Fruit fly (Drosophila melanogaster) whole organism, embryonic: ENCODE measurements around the gene Nthl1.
A peak's percentile ranks its signal among the peaks of the same experiment; 100 is the strongest.

Source experiments
- B-H1 ChIP-seq: fragments of 200-800 bp; sonication (Bioruptor generic); IDR thresholded peaks from 3 replicates; pipeline ENCODE4 v1.3.6; 2022; ENCODE audit warnings: missing biosample characterization, missing genetic modification characterization
- B-H2 ChIP-seq: fragments of 200-800 bp; sonication (Bioruptor generic); optimal IDR thresholded peaks from 2 replicates; lab custom pipeline; 2018; ENCODE audit warnings: missing biosample characterization, mild to moderate bottlenecking, missing genetic modification characterization
- CG1024 ChIP-seq: fragments of 200-800 bp; sonication (Bioruptor generic); IDR thresholded peaks from 2 replicates; pipeline ENCODE4 v1.3.6; 2022; ENCODE audit warnings: missing biosample characterization, missing genetic modification characterization
- CG11504 ChIP-seq: fragments of 200-800 bp; sonication (Bioruptor generic); optimal IDR thresholded peaks from 3 replicates; lab custom pipeline; 2019; ENCODE audit warnings: missing biosample characterization, mild to moderate bottlenecking, missing genetic modification characterization, moderate library complexity
- CG12391 ChIP-seq: fragments of 200-800 bp; sonication (Bioruptor generic); optimal IDR thresholded peaks from 3 replicates; lab custom pipeline; 2018; ENCODE audit warnings: missing biosample characterization, mild to moderate bottlenecking, missing genetic modification characterization, moderate library complexity
- CG13624 ChIP-seq: fragments of 200-800 bp; sonication (Bioruptor generic); optimal IDR thresholded peaks from 2 replicates; lab custom pipeline; 2016; ENCODE audit warnings: missing biosample characterization, missing genetic modification characterization
- CG15696 ChIP-seq: fragments of 200-800 bp; sonication (Bioruptor generic); optimal IDR thresholded peaks from 2 replicates; lab custom pipeline; 2019; ENCODE audit warnings: missing biosample characterization, mild to moderate bottlenecking, missing genetic modification characterization, moderate library complexity
- CG17186 ChIP-seq: fragments of 200-800 bp; sonication (Bioruptor generic); optimal IDR thresholded peaks from 3 replicates; lab custom pipeline; 2017; ENCODE audit warnings: missing biosample characterization, missing genetic modification reagents, missing genetic modification characterization
- CG17385 ChIP-seq: fragments of 200-800 bp; sonication (Bioruptor generic); optimal IDR thresholded peaks from 3 replicates; lab custom pipeline; 2018; ENCODE audit warnings: missing biosample characterization, mild to moderate bottlenecking, missing genetic modification characterization
- CG18599 ChIP-seq: fragments of 200-800 bp; sonication (Bioruptor generic); optimal IDR thresholded peaks from 3 replicates; lab custom pipeline; 2017; ENCODE audit warnings: missing biosample characterization, missing genetic modification characterization, mild to moderate bottlenecking, moderate library complexity, missing genetic modification reagents
- CG31224 ChIP-seq: fragments of 200-800 bp; sonication (Bioruptor generic); IDR thresholded peaks from 2 replicates; pipeline ENCODE4 v1.3.6; 2022; ENCODE audit warnings: missing biosample characterization, missing genetic modification characterization
- CG32532 ChIP-seq: fragments of 200-800 bp; sonication (Bioruptor generic); IDR thresholded peaks from 2 replicates; pipeline ENCODE4 v1.3.6; 2022; ENCODE audit warnings: missing biosample characterization, missing genetic modification characterization
- CG3407 ChIP-seq: fragments of 200-800 bp; sonication (Bioruptor generic); optimal IDR thresholded peaks from 2 replicates; lab custom pipeline; 2018; ENCODE audit warnings: missing biosample characterization, mild to moderate bottlenecking, missing genetic modification characterization
- CG34224 ChIP-seq: fragments of 200-800 bp; sonication (Bioruptor generic); IDR thresholded peaks from 3 replicates; pipeline ENCODE4 v1.3.6; 2022; ENCODE audit warnings: missing biosample characterization, missing genetic modification characterization; ENCODE audit not compliant: partially characterized antibody
- CG3726 ChIP-seq: fragments of 200-800 bp; sonication (Bioruptor generic); IDR thresholded peaks from 3 replicates; pipeline ENCODE4, ENCODE4 v1.3.6; 2022; ENCODE audit warnings: missing biosample characterization, missing genetic modification characterization
- CG3838 ChIP-seq: fragments of 200-800 bp; sonication (Bioruptor generic); optimal IDR thresholded peaks from 3 replicates; lab custom pipeline; 2016; ENCODE audit warnings: missing biosample characterization, missing genetic modification characterization
- CG3847 ChIP-seq: fragments of 200-800 bp; sonication (Bioruptor generic); IDR thresholded peaks from 2 replicates; pipeline ENCODE4 v1.3.6; 2022; ENCODE audit warnings: missing biosample characterization, missing genetic modification characterization
- CG4282 ChIP-seq: fragments of 200-800 bp; sonication (Bioruptor generic); optimal IDR thresholded peaks from 2 replicates; lab custom pipeline; 2016; ENCODE audit warnings: missing biosample characterization, missing genetic modification characterization
- CG43689 ChIP-seq: fragments of 200-800 bp; sonication (Bioruptor generic); IDR thresholded peaks from 2 replicates; pipeline ENCODE4 v1.3.6; 2022; ENCODE audit warnings: missing biosample characterization, missing genetic modification characterization
- CG6272 ChIP-seq: fragments of 200-800 bp; sonication (Bioruptor generic); IDR thresholded peaks from 2 replicates; pipeline ENCODE4 v1.3.6; 2022; ENCODE audit warnings: missing biosample characterization, missing genetic modification characterization
- CG6689 ChIP-seq: fragments of 200-800 bp; sonication (Bioruptor generic); IDR thresholded peaks from 2 replicates; pipeline ENCODE4 v1.3.6; 2022; ENCODE audit warnings: missing biosample characterization, missing genetic modification characterization
- CG7271 ChIP-seq: fragments of 200-800 bp; sonication (Bioruptor generic); optimal IDR thresholded peaks from 2 replicates; lab custom pipeline; 2018; ENCODE audit warnings: missing biosample characterization, mild to moderate bottlenecking, missing genetic modification characterization, moderate library complexity
- CG7839 ChIP-seq: fragments of 200-800 bp; sonication (Bioruptor generic); optimal IDR thresholded peaks from 3 replicates; lab custom pipeline; 2018; ENCODE audit warnings: missing biosample characterization, mild to moderate bottlenecking, missing genetic modification characterization, moderate library complexity
- CG9727 ChIP-seq: fragments of 200-800 bp; sonication (Bioruptor generic); optimal IDR thresholded peaks from 3 replicates; lab custom pipeline; 2017; ENCODE audit warnings: missing biosample characterization, mild to moderate bottlenecking, missing genetic modification characterization
- D ChIP-seq, 2 experiments: fragments of 200-800 bp in 1 of 2; fragments of >200 bp in 1 of 2; sonication (Bioruptor generic) in 1 of 2; optimal IDR thresholded peaks; 2 replicates in 1 of 2; 3 replicates in 1 of 2; lab custom pipeline; 2017; ENCODE audit warnings: mild to moderate bottlenecking in 1 of 2, missing biosample characterization in 1 of 2, missing genetic modification characterization in 1 of 2, missing genetic modification reagents in 1 of 2
- Deaf1 ChIP-seq: fragments of 200-800 bp; optimal IDR thresholded peaks from 3 replicates; lab custom pipeline; 2019; ENCODE audit warnings: missing biosample characterization, mild to moderate bottlenecking, missing genetic modification characterization, moderate library complexity
- MBD-R2 ChIP-seq: fragments of 200-800 bp; sonication (Bioruptor generic); IDR thresholded peaks from 2 replicates; pipeline ENCODE4 v1.3.6; 2022; ENCODE audit warnings: missing biosample characterization, missing genetic modification characterization
- NC2β ChIP-seq: fragments of 200-800 bp; sonication (Bioruptor generic); optimal IDR thresholded peaks from 2 replicates; lab custom pipeline; 2016; ENCODE audit warnings: missing biosample characterization, missing genetic modification characterization
- Xrp1 ChIP-seq: fragments of 200-800 bp; sonication (Bioruptor generic); IDR thresholded peaks from 2 replicates; pipeline ENCODE4 v1.3.6; 2022; ENCODE audit warnings: missing biosample characterization, missing genetic modification characterization
- corto ChIP-seq: fragments of 200-800 bp; sonication (Bioruptor generic); optimal IDR thresholded peaks from 2 replicates; lab custom pipeline; 2016; ENCODE audit warnings: missing biosample characterization, mild to moderate bottlenecking, missing genetic modification characterization, moderate library complexity
- crol ChIP-seq: fragments of 200-800 bp; sonication (Bioruptor generic); IDR thresholded peaks from 2 replicates; pipeline ENCODE4 v1.3.6; 2022; ENCODE audit warnings: missing biosample characterization, missing genetic modification characterization
- dm ChIP-seq: fragments of 200-800 bp; sonication (Bioruptor generic); optimal IDR thresholded peaks from 3 replicates; lab custom pipeline; 2016; ENCODE audit warnings: missing biosample characterization, missing genetic modification characterization
- fu2 ChIP-seq: fragments of 200-800 bp; sonication (Bioruptor generic); optimal IDR thresholded peaks from 2 replicates; lab custom pipeline; 2016; ENCODE audit warnings: missing biosample characterization, missing genetic modification characterization
- hb ChIP-seq: fragments of 200-800 bp; sonication (Bioruptor generic); IDR thresholded peaks from 3 replicates; pipeline ENCODE4 v1.3.6; 2022; ENCODE audit warnings: missing biosample characterization, missing genetic modification characterization; ENCODE audit not compliant: partially characterized antibody
- hth ChIP-seq: fragments of >200 bp; optimal IDR thresholded peaks from 2 replicates; lab custom pipeline; 2017; ENCODE audit warnings: inconsistent platforms
- insv ChIP-seq, 2 experiments: fragments of 200-800 bp; sonication (Bioruptor generic); optimal IDR thresholded peaks; 3 replicates each; lab custom pipeline; 2016 to 2018; ENCODE audit warnings: missing biosample characterization in 2 of 2, missing genetic modification characterization in 2 of 2
- knrl ChIP-seq: fragments of 200-800 bp; sonication (Bioruptor generic); IDR thresholded peaks from 3 replicates; pipeline ENCODE4 v1.3.6; 2022; ENCODE audit warnings: missing biosample characterization, missing genetic modification characterization; ENCODE audit not compliant: partially characterized antibody
- lola ChIP-seq, 3 experiments: fragments of >200 bp in 2 of 3; fragments of 200-800 bp in 1 of 3; sonication (Bioruptor generic) in 1 of 3; optimal IDR thresholded peaks; 2 replicates each; lab custom pipeline; 2017 to 2019; ENCODE audit warnings: missing biosample characterization in 3 of 3, missing genetic modification characterization in 3 of 3, mild to moderate bottlenecking in 1 of 3, moderate library complexity in 1 of 3
- pan ChIP-seq, 4 experiments: fragments of >200 bp in 3 of 4; fragments of 200-800 bp in 1 of 4; sonication (Bioruptor generic) in 1 of 4; optimal IDR thresholded peaks in 3 of 4; IDR thresholded peaks in 1 of 4; 2 replicates each; pipeline versions ENCODE4 v1.3.6 to Lab custom; 2017 to 2022; ENCODE audit warnings: missing biosample characterization in 2 of 4, missing genetic modification characterization in 2 of 4, mixed read lengths in 1 of 4
- sc ChIP-seq, 3 experiments: fragments of >200 bp in 2 of 3; fragments of 200-800 bp in 1 of 3; sonication (Bioruptor generic) in 1 of 3; optimal IDR thresholded peaks; 2 replicates in 2 of 3; 3 replicates in 1 of 3; lab custom pipeline; 2017; ENCODE audit warnings: mild to moderate bottlenecking in 1 of 3, missing biosample characterization in 1 of 3, missing genetic modification characterization in 1 of 3, missing genetic modification reagents in 1 of 3
- scrt ChIP-seq: fragments of 200-800 bp; sonication (Bioruptor generic); optimal IDR thresholded peaks from 2 replicates; lab custom pipeline; 2018; ENCODE audit warnings: missing biosample characterization, mild to moderate bottlenecking, missing genetic modification characterization, moderate library complexity
- sd ChIP-seq: fragments of 200-800 bp; sonication (Bioruptor generic); optimal IDR thresholded peaks from 3 replicates; lab custom pipeline; 2018; ENCODE audit warnings: missing biosample characterization, mild to moderate bottlenecking, missing genetic modification characterization, moderate library complexity
- sisA ChIP-seq: fragments of 200-800 bp; sonication (Bioruptor generic); IDR thresholded peaks from 2 replicates; pipeline ENCODE4 v1.3.6; 2022; ENCODE audit warnings: missing biosample characterization, missing genetic modification characterization
- sna ChIP-seq: fragments of 200-800 bp; sonication (Bioruptor generic); IDR thresholded peaks from 2 replicates; pipeline ENCODE4 v1.3.6; 2022; ENCODE audit warnings: missing biosample characterization, missing genetic modification characterization; ENCODE audit not compliant: partially characterized antibody
- sr ChIP-seq: fragments of 200-800 bp; sonication (Bioruptor generic); IDR thresholded peaks from 3 replicates; pipeline ENCODE4 v1.3.6; 2022; ENCODE audit warnings: missing biosample characterization, missing genetic modification characterization
- vnd ChIP-seq: fragments of 200-800 bp; sonication (Bioruptor generic); IDR thresholded peaks from 3 replicates; pipeline ENCODE4 v1.3.6; 2022; ENCODE audit warnings: missing biosample characterization, missing genetic modification characterization; ENCODE audit not compliant: partially characterized antibody
- wor ChIP-seq: fragments of 200-800 bp; sonication (Bioruptor generic); IDR thresholded peaks from 2 replicates; pipeline ENCODE4 v1.3.6; 2022; ENCODE audit warnings: missing biosample characterization, missing genetic modification characterization

The Nthl1 gene

dm6 chr2L:20889857-20890606, 37.6 kb downstream of the Nthl1 start (continued):
- TF ChIP-seq hb (no peak), knrl (GFP tag; lab: Robert Waterston, UW) (no peak), CG31224 (0 out of 2 replicates have a peak, but pooled peaks have one; percentile 11), insv (GFP tag; optimal IDR thresholded peaks at IDR 0.05; lab: Kevin White, UChicago) (no peak), Xrp1 (GFP tag; lab: Robert Waterston, UW) (peak; percentile 43; the same call in 1 of the 2 replicates), CG32532 (GFP tag; lab: Robert Waterston, UW) (no peak; the same call in 1 of the 2 replicates), sd (peak; percentile 63), B-H1 (GFP tag; lab: Robert Waterston, UW) (peak; percentile 29; the same call in 1 of the 3 replicates), lola (GFP tag; optimal IDR thresholded peaks at IDR 0.05; lab: Kevin White, UChicago) (peak in 1 of 3 experiments; percentile 38), CG3726 (no peak), CG6272 (GFP tag; lab: Robert Waterston, UW) (no peak), CG9727 (peak; percentile 40), CG6689 (no peak), CG4282 (no peak), fu2 (GFP tag; lab: Kevin White, UChicago) (no peak), CG18599 (peak; percentile 13), wor (GFP tag; lab: Robert Waterston, UW) (no peak), CG3838 (GFP tag; lab: Kevin White, UChicago) (no peak), hth (lab: Kevin White, UChicago) (no peak), CG43689 (GFP tag; lab: Robert Waterston, UW) (no peak), Deaf1 (tag; lab: Kevin White, UChicago) (peak; percentile 32), NC2β (GFP tag; lab: Kevin White, UChicago) (peak; percentile 9), CG11504 (tag; lab: Kevin White, UChicago) (peak; percentile 55), CG17385 (GFP tag; lab: Kevin White, UChicago) (peak; percentile 14), sc (optimal IDR thresholded peaks at IDR 0.05; lab: Kevin White, UChicago) (no peak), sc (GFP tag; optimal IDR thresholded peaks at IDR 0.05; lab: Kevin White, UChicago) (peak; percentile 16), crol (GFP tag; lab: Robert Waterston, UW) (no peak; the same call in 1 of the 2 replicates), MBD-R2 (GFP tag; lab: Robert Waterston, UW) (no peak), CG3847 (GFP tag; lab: Robert Waterston, UW) (no peak), CG17186 (GFP tag; lab: Kevin White, UChicago) (no peak), dm (GFP tag; lab: Kevin White, UChicago) (no peak), CG13624 (GFP tag; lab: Kevin White, UChicago) (peak; percentile 22), D (optimal IDR thresholded peaks at IDR 0.05; lab: Kevin White, UChicago) (no peak), D (GFP tag; optimal IDR thresholded peaks at IDR 0.05; lab: Kevin White, UChicago) (peak; percentile 59), scrt (GFP tag; lab: Kevin White, UChicago) (no peak), CG34224 (no peak), sisA (GFP tag; lab: Robert Waterston, UW) (peak; percentile 39; the same call in 1 of the 2 replicates), CG12391 (peak; percentile 42), CG7271 (no peak), CG7839 (tag; lab: Kevin White, UChicago) (peak; percentile 32), CG15696 (tag; lab: Kevin White, UChicago) (no peak), sna (GFP tag; lab: Robert Waterston, UW) (peak; percentile 69; the same call in 1 of the 2 replicates), sr (no peak; the same call in 2 of the 3 replicates), vnd (no peak), corto (GFP tag; lab: Kevin White, UChicago) (no peak), CG1024 (GFP tag; lab: Robert Waterston, UW) (no peak), pan (optimal IDR thresholded peaks at IDR 0.05; lab: Kevin White, UChicago) (no peak), pan (GFP tag; optimal IDR thresholded peaks at IDR 0.05 in 1 of 2, IDR thresholded peaks at IDR 0.05 in 1 of 2) (no peak), CG3407 (peak; percentile 8), B-H2 (GFP tag; lab: Kevin White, UChicago) (no peak)
